Worm (Caenorhabditis elegans) whole organism, L4 larva: ENCODE measurements around the gene spe-27.

Experiments
- ZK546.5 ChIP-seq, 2 experiments: sonication (generic microtip); optimal IDR thresholded peaks; 2 replicates each; lab custom pipeline; 2017; ENCODE audit warnings: missing biosample characterization in 2 of 2, missing genetic modification characterization in 2 of 2
- ama-1 ChIP-seq: fragments of 150-350 bp; optimal IDR thresholded peaks from 2 replicates; lab custom pipeline; 2014; ENCODE audit warnings: inconsistent platforms, mixed read lengths
- ceh-28 ChIP-seq: fragments of 150-350 bp; optimal IDR thresholded peaks from 2 replicates; lab custom pipeline; 2014; ENCODE audit warnings: missing biosample characterization, missing genetic modification reagents, missing genetic modification characterization
- dpl-1 ChIP-seq: fragments of 150-350 bp; optimal IDR thresholded peaks from 2 replicates; lab custom pipeline; 2014; ENCODE audit warnings: missing biosample characterization, missing genetic modification reagents, missing genetic modification characterization
- hlh-30 ChIP-seq: sonication (generic microtip); optimal IDR thresholded peaks from 2 replicates; lab custom pipeline; 2017; ENCODE audit warnings: antibody characterized with exemption, mild to moderate bottlenecking, missing genetic modification characterization, missing compliant biosample characterization; ENCODE audit not compliant: insufficient read depth
- mxl-3 ChIP-seq: fragments of 200-800 bp; sonication (Bioruptor generic); optimal IDR thresholded peaks from 2 replicates; lab custom pipeline; 2018; ENCODE audit warnings: mild to moderate bottlenecking, missing genetic modification characterization, missing compliant biosample characterization
- nhr-111 ChIP-seq: fragments of 200-800 bp; sonication (Bioruptor generic); optimal IDR thresholded peaks from 2 replicates; lab custom pipeline; 2018; ENCODE audit warnings: mild to moderate bottlenecking, missing genetic modification characterization, missing compliant biosample characterization
- nhr-28 ChIP-seq: fragments of 150-350 bp; optimal IDR thresholded peaks from 2 replicates; lab custom pipeline; 2014; ENCODE audit warnings: missing biosample characterization, missing genetic modification characterization

ce11 chrIV:5915152-5915551 is 49.4 kb upstream of the spe-27 start:
- no peak for TF ChIP-seq nhr-111
- no peak for TF ChIP-seq mxl-3
- no peak for TF ChIP-seq ZK546.5 (tag; optimal IDR thresholded peaks at IDR 0.05; lab: Kevin White, UChicago)
- TF ChIP-seq nhr-28: no peak
- no peak for TF ChIP-seq ama-1
- no peak for TF ChIP-seq dpl-1 (GFP tag; lab: Kevin White, UChicago)
- no peak for TF ChIP-seq hlh-30 (tag; lab: Kevin White, UChicago)
- TF ChIP-seq ceh-28 (tag; lab: Kevin White, UChicago): no peak
